Worm (Caenorhabditis elegans) whole organism, L1 larva: ENCODE measurements around the gene Y54F10AM.8.
A peak's percentile ranks its signal among the peaks of the same experiment; 100 is the strongest.
"Not testable (repeated sequence)": the region's sequence is repeated elsewhere in the genome, so short reads cannot be mapped to it uniquely, and the experiment has no call there.

Experiments
- C34B4.2 ChIP-seq: sonication (generic microtip); optimal IDR thresholded peaks from 2 replicates; lab custom pipeline; 2017; ENCODE audit warnings: mild to moderate bottlenecking, missing genetic modification characterization, missing compliant biosample characterization
- F16B12.6 ChIP-seq: fragments of 150-350 bp; optimal IDR thresholded peaks from 2 replicates; lab custom pipeline; 2014; ENCODE audit warnings: missing biosample characterization, missing genetic modification characterization
- Y116A8C.19 ChIP-seq: sonication (generic microtip); optimal IDR thresholded peaks from 2 replicates; lab custom pipeline; 2016; ENCODE audit warnings: missing compliant biosample characterization, missing genetic modification characterization, borderline replicate concordance
- blmp-1 ChIP-seq: fragments of 150-350 bp; optimal IDR thresholded peaks from 2 replicates; lab custom pipeline; 2014; ENCODE audit warnings: missing biosample characterization, missing genetic modification characterization
- ceh-63 ChIP-seq: fragments of 200-800 bp; sonication (Bioruptor generic); optimal IDR thresholded peaks from 2 replicates; lab custom pipeline; 2018; ENCODE audit warnings: mild to moderate bottlenecking, missing genetic modification characterization, missing compliant biosample characterization
- ceh-8 ChIP-seq: fragments of 200-800 bp; sonication (Bioruptor generic); optimal IDR thresholded peaks from 2 replicates; lab custom pipeline; 2018; ENCODE audit warnings: mild to moderate bottlenecking, missing genetic modification characterization, moderate library complexity, missing compliant biosample characterization
- ceh-88 ChIP-seq: fragments of 200-800 bp; sonication (Bioruptor generic); IDR thresholded peaks from 2 replicates; pipeline ENCODE4 v1.3.6; 2022; ENCODE audit warnings: missing genetic modification characterization, missing compliant biosample characterization
- ceh-90 ChIP-seq: sonication (generic microtip); optimal IDR thresholded peaks from 2 replicates; lab custom pipeline; 2016; ENCODE audit warnings: missing genetic modification characterization, missing compliant biosample characterization
- ces-1 ChIP-seq: fragments of 150-350 bp; optimal IDR thresholded peaks from 2 replicates; lab custom pipeline; 2014; ENCODE audit warnings: missing biosample characterization, missing genetic modification reagents, missing genetic modification characterization
- dpl-1 ChIP-seq, 3 experiments: fragments of 150-350 bp in 2 of 3; sonication (generic microtip) in 1 of 3; optimal IDR thresholded peaks; 2 replicates each; lab custom pipeline; 2014 to 2017; ENCODE audit warnings: missing biosample characterization in 3 of 3, missing genetic modification characterization in 3 of 3, missing genetic modification reagents in 3 of 3
- efl-1 ChIP-seq, 4 experiments: fragments of 150-350 bp; optimal IDR thresholded peaks in 3 of 4; peaks in 1 of 4; 1 replicate in 1 of 4; 2 replicates in 3 of 4; lab custom pipeline; 2014; ENCODE audit warnings: missing biosample characterization in 2 of 4, missing genetic modification characterization in 2 of 4, missing genetic modification reagents in 2 of 4
- egl-13 ChIP-seq: sonication (generic microtip); optimal IDR thresholded peaks from 2 replicates; lab custom pipeline; 2016; ENCODE audit warnings: missing genotype, missing genetic modification reagents, missing genetic modification characterization, missing compliant biosample characterization
- elt-2 ChIP-seq: sonication (generic microtip); optimal IDR thresholded peaks from 2 replicates; lab custom pipeline; 2016; ENCODE audit warnings: missing genetic modification characterization, mild to moderate bottlenecking, inconsistent platforms, missing compliant biosample characterization, missing genetic modification reagents
- elt-3 ChIP-seq, 6 experiments: fragments of 150-350 bp in 1 of 6; sonication (generic microtip); optimal IDR thresholded peaks; 2 replicates each; lab custom pipeline; 2017 to 2018; ENCODE audit warnings: missing biosample characterization in 6 of 6, missing genetic modification characterization in 6 of 6, inconsistent platforms in 1 of 6
- fkh-10 ChIP-seq: sonication (generic microtip); optimal IDR thresholded peaks from 2 replicates; lab custom pipeline; 2017; ENCODE audit warnings: missing biosample characterization, missing genetic modification reagents, missing genetic modification characterization
- hpl-2 ChIP-seq: fragments of 150-350 bp; optimal IDR thresholded peaks from 2 replicates; lab custom pipeline; 2014; ENCODE audit warnings: missing biosample characterization, missing genetic modification reagents, missing genetic modification characterization
- irx-1 ChIP-seq: sonication (generic microtip); optimal IDR thresholded peaks from 2 replicates; lab custom pipeline; 2016; ENCODE audit warnings: missing genetic modification characterization, missing compliant biosample characterization
- lin-13 ChIP-seq: fragments of 150-350 bp; optimal IDR thresholded peaks from 2 replicates; lab custom pipeline; 2014; ENCODE audit warnings: missing biosample characterization, missing genetic modification reagents, missing genetic modification characterization
- lin-14 ChIP-seq: fragments of 200-800 bp; sonication (Bioruptor generic); optimal IDR thresholded peaks from 2 replicates; lab custom pipeline; 2018; ENCODE audit warnings: mild to moderate bottlenecking, missing genetic modification characterization, moderate library complexity, missing compliant biosample characterization
- lin-35 ChIP-seq, 2 experiments: fragments of 150-350 bp; optimal IDR thresholded peaks; 2 replicates each; lab custom pipeline; 2014; ENCODE audit warnings: missing biosample characterization in 2 of 2, missing genetic modification characterization in 2 of 2, missing genetic modification reagents in 2 of 2
- mab-9 ChIP-seq: fragments of 200-800 bp; sonication (Bioruptor generic); IDR thresholded peaks from 2 replicates; pipeline ENCODE4 v1.3.6; 2022; ENCODE audit warnings: missing genetic modification reagents, missing genetic modification characterization, missing compliant biosample characterization
- mdl-1 ChIP-seq, 2 experiments: fragments of 150-350 bp; optimal IDR thresholded peaks; 2 replicates each; lab custom pipeline; 2014 to 2017; ENCODE audit warnings: missing biosample characterization in 2 of 2, missing genetic modification characterization in 2 of 2, inconsistent platforms in 1 of 2
- mep-1 ChIP-seq: fragments of 150-350 bp; optimal IDR thresholded peaks from 2 replicates; lab custom pipeline; 2014; ENCODE audit warnings: missing biosample characterization, missing genetic modification characterization
- nhr-28 ChIP-seq: fragments of 150-350 bp; optimal IDR thresholded peaks from 2 replicates; lab custom pipeline; 2014; ENCODE audit warnings: missing biosample characterization, missing genetic modification characterization
- skn-1 ChIP-seq: fragments of 150-350 bp; optimal IDR thresholded peaks from 2 replicates; lab custom pipeline; 2014; ENCODE audit warnings: missing biosample characterization, missing genetic modification characterization
- snpc-4 ChIP-seq: fragments of 150-350 bp; optimal IDR thresholded peaks from 2 replicates; lab custom pipeline; 2014; ENCODE audit warnings: missing biosample characterization, missing genetic modification characterization
- unc-130 ChIP-seq: fragments of 150-350 bp; optimal IDR thresholded peaks from 2 replicates; lab custom pipeline; 2017; ENCODE audit warnings: missing biosample characterization, missing genetic modification characterization, inconsistent platforms
- unc-30 ChIP-seq: sonication (generic microtip); optimal IDR thresholded peaks from 2 replicates; lab custom pipeline; 2017; ENCODE audit warnings: missing biosample characterization, missing genetic modification characterization
- unc-98 ChIP-seq: fragments of 200-800 bp; sonication (Bioruptor generic); IDR thresholded peaks from 2 replicates; pipeline ENCODE4 v1.3.6; 2022; ENCODE audit warnings: missing genetic modification characterization, missing compliant biosample characterization
- vab-15 ChIP-seq: sonication (generic microtip); optimal IDR thresholded peaks from 2 replicates; lab custom pipeline; 2017; ENCODE audit warnings: missing genotype, mild to moderate bottlenecking, missing genetic modification characterization, missing compliant biosample characterization
- xbp-1 ChIP-seq: sonication (generic microtip); optimal IDR thresholded peaks from 2 replicates; lab custom pipeline; 2016; ENCODE audit warnings: missing genetic modification characterization, missing compliant biosample characterization
- zag-1 ChIP-seq: fragments of 150-350 bp; optimal IDR thresholded peaks from 2 replicates; lab custom pipeline; 2014; ENCODE audit warnings: missing biosample characterization, missing genetic modification characterization

The Y54F10AM.8 gene

ce11 chrIII:2471855-2472254 is 35.9 kb downstream of the Y54F10AM.8 start (continued):
- peak; percentile 78 for TF ChIP-seq skn-1 (tag; lab: Kevin White, UChicago)
- peak; percentile 94 for TF ChIP-seq blmp-1 (tag; lab: Kevin White, UChicago)
- TF ChIP-seq lin-13: peak; percentile 24
- no peak for TF ChIP-seq elt-2
- TF ChIP-seq ceh-90: no peak
- TF ChIP-seq egl-13 (tag; lab: Kevin White, UChicago): no peak
- no peak for TF ChIP-seq zag-1 (tag; lab: Kevin White, UChicago)
- TF ChIP-seq irx-1 (tag; lab: Kevin White, UChicago): no peak
- peak in 1 of 2 experiments; percentile 72 for TF ChIP-seq mdl-1 (tag; optimal IDR thresholded peaks at IDR 0.05; lab: Kevin White, UChicago)

- TF ChIP-seq xbp-1 (tag; lab: Kevin White, UChicago) (no peak), irx-1 (tag; lab: Kevin White, UChicago) (no peak), mab-9 (no peak), ceh-8 (no peak), hpl-2 (GFP tag; lab: Kevin White, UChicago) (no peak), elt-3 (tag; optimal IDR thresholded peaks at IDR 0.05; lab: Kevin White, UChicago) (no peak), C34B4.2 (tag; lab: Kevin White, UChicago) (no peak), unc-130 (tag; lab: Kevin White, UChicago) (no peak), ceh-88 (GFP tag; lab: Robert Waterston, UW) (no peak), ceh-63 (no peak), nhr-28 (tag; lab: Kevin White, UChicago) (no peak), Y116A8C.19 (tag; lab: Kevin White, UChicago) (no peak), mep-1 (tag; lab: Kevin White, UChicago) (no peak), unc-98 (GFP tag; lab: Robert Waterston, UW) (no peak), snpc-4 (tag; lab: Kevin White, UChicago) (no peak), unc-30 (tag; lab: Kevin White, UChicago) (no peak), dpl-1 (GFP tag; optimal IDR thresholded peaks at IDR 0.05; lab: Kevin White, UChicago) (no peak)
Measured at ce11 chrIII:2468202-2468601, 39.6 kb downstream of the Y54F10AM.8 start, which contains the start of the genes E02H9.9 and E02H9.1. Gene E02H9.9, minus strand, starts transcription at chrIII:2468302. Gene E02H9.1, plus strand, starts transcription at chrIII:2468486.

- not testable (repeated sequence) for TF ChIP-seq efl-1 (optimal IDR thresholded peaks at IDR 0.05; lab: Kevin White, UChicago)
- TF ChIP-seq efl-1 (GFP tag; optimal IDR thresholded peaks at IDR 0.05 in 1 of 2; lab: Kevin White, UChicago): peak in 1 of 2 experiments; percentile 9
Measured at ce11 chrIII:2460403-2460802, 47.4 kb downstream of the Y54F10AM.8 start.

ce11 chrIII:2458742-2459141 is 49.0 kb downstream of the Y54F10AM.8 start, which contains the start of gene E02H9.3:
Gene E02H9.3, plus strand, starts transcription at chrIII:2459042.
- TF ChIP-seq fkh-10 (GFP tag; lab: Kevin White, UChicago); lin-14 (GFP tag; lab: Kevin White, UChicago); xbp-1 (tag; lab: Kevin White, UChicago): not testable (repeated sequence)

ce11 chrIII:2454757-2455306 is 52.9 kb downstream of the Y54F10AM.8 start, which contains the start of gene nhr-121:
Gene nhr-121, minus strand, starts transcription at chrIII:2454807.
- TF ChIP-seq zag-1 (tag; lab: Kevin White, UChicago) (no peak), vab-15 (tag; lab: Kevin White, UChicago) (no peak), lin-35 (GFP tag; optimal IDR thresholded peaks at IDR 0.05; lab: Kevin White, UChicago) (peak in 1 of 2 experiments; percentile 37), ces-1 (GFP tag; lab: Kevin White, UChicago) (no peak), elt-2 (peak; percentile 63), xbp-1 (tag; lab: Kevin White, UChicago) (no peak), F16B12.6 (no peak)
